Worm (Caenorhabditis elegans): ENCODE data around the gene C10F3.7.

The C10F3.7 gene

ce11 chrV:6022076-6022475 is 35.4 kb upstream of the C10F3.7 start:
- TF ChIP-seq dmd-8 (GFP tag; IDR thresholded peaks at IDR 0.05): no peak
- peak; percentile 12 for TF ChIP-seq nhr-48 (tag; optimal IDR thresholded peaks at IDR 0.05)
- TF ChIP-seq hlh-30 (tag; optimal IDR thresholded peaks at IDR 0.05; ENCODE audit: insufficient read depth): peak; percentile 30

ce11 chrV:6018944-6019450 is 32.3 kb upstream of the C10F3.7 start, which contains the start of gene picc-1:
Gene picc-1 (plus strand): TSS chrV:6018994.
- 0 out of 2 replicates have a peak, but pooled peaks have one; percentile 27 for TF ChIP-seq T26A8.4 (GFP tag; IDR thresholded peaks at IDR 0.05)
- no peak for TF ChIP-seq ztf-7 (tag; optimal IDR thresholded peaks at IDR 0.05)
- peak; percentile 72 for TF ChIP-seq mep-1 (tag; optimal IDR thresholded peaks at IDR 0.05)
- no peak for TF ChIP-seq pha-4 (GFP tag; IDR thresholded peaks at IDR 0.05)
- no peak for TF ChIP-seq pha-4 (tag; optimal IDR thresholded peaks at IDR 0.05)
- TF ChIP-seq lsy-2 (tag; optimal IDR thresholded peaks at IDR 0.05): peak in 1 of 2 experiments; percentile 11
- no peak for TF ChIP-seq zfp-2 (tag; optimal IDR thresholded peaks at IDR 0.05)
- TF ChIP-seq snpc-1.2 (GFP tag; IDR thresholded peaks at IDR 0.05): 0 out of 2 replicates have a peak, but pooled peaks have one; percentile 36
- TF ChIP-seq dve-1 (tag; optimal IDR thresholded peaks at IDR 0.05; ENCODE audit: insufficient read depth): peak; percentile 21
- TF ChIP-seq zfp-3 (GFP tag; conservative IDR thresholded peaks at IDR 0.05): no peak
- 0 out of 2 replicates have a peak, but pooled peaks have one; percentile 38 for TF ChIP-seq dmd-9 (GFP tag; IDR thresholded peaks at IDR 0.05)
- peak; percentile 38 for TF ChIP-seq mes-2 (tag; optimal IDR thresholded peaks at IDR 0.05; ENCODE audit: poor library complexity, severe bottlenecking)
- TF ChIP-seq ama-1 (optimal IDR thresholded peaks at IDR 0.05): peak; percentile 89
- peak; percentile 31; the same call in 1 of the 2 replicates for TF ChIP-seq egl-43 (GFP tag; IDR thresholded peaks at IDR 0.05)
- peak; percentile 69 for TF ChIP-seq nhr-102 (tag; optimal IDR thresholded peaks at IDR 0.05)
- peak; percentile 63 for TF ChIP-seq lin-38 (GFP tag; IDR thresholded peaks at IDR 0.05)
- peak; percentile 64 for TF ChIP-seq duxl-1 (tag; optimal IDR thresholded peaks at IDR 0.05; ENCODE audit: poor library complexity)
- no peak for TF ChIP-seq spr-1 (tag; optimal IDR thresholded peaks at IDR 0.05)
- TF ChIP-seq nhr-48 (tag; optimal IDR thresholded peaks at IDR 0.05): peak; percentile 47
- peak; percentile 69 for TF ChIP-seq Y48G9A.11 (GFP tag; IDR thresholded peaks at IDR 0.05)
- TF ChIP-seq aha-1 (tag): peak; percentile 96
- peak; percentile 24 for TF ChIP-seq T20F7.1 (GFP tag; optimal IDR thresholded peaks at IDR 0.05)

ce11 chrV:6017630-6018029 is 31.0 kb upstream of the C10F3.7 start, which contains the start of the genes rpt-2 and aps-1:
Gene rpt-2 (minus strand): TSS chrV:6017669.
Gene aps-1 (plus strand): TSS chrV:6017970.
- TF ChIP-seq nhr-25 (tag; optimal IDR thresholded peaks at IDR 0.05; ENCODE audit: borderline replicate concordance, insufficient read depth) (peak; percentile 21), ztf-7 (tag; optimal IDR thresholded peaks at IDR 0.05) (peak; percentile 35), hlh-30 (tag; optimal IDR thresholded peaks at IDR 0.05; ENCODE audit: insufficient read depth) (peak; percentile 89), F37D6.2 (tag; optimal IDR thresholded peaks at IDR 0.05) (peak; percentile 1), lin-13 (GFP tag; optimal IDR thresholded peaks at IDR 0.05) (peak; percentile 65), mes-2 (tag; optimal IDR thresholded peaks at IDR 0.05; ENCODE audit: poor library complexity, severe bottlenecking) (peak; percentile 87), daf-12 (tag; optimal IDR thresholded peaks at IDR 0.05) (no peak), nhr-6 (tag; optimal IDR thresholded peaks at IDR 0.05) (peak; percentile 45), ceh-44 (GFP tag; IDR thresholded peaks at IDR 0.05) (no peak), lin-39 (tag; optimal IDR thresholded peaks at IDR 0.05) (no peak), hmg-1.1 (GFP tag; IDR thresholded peaks at IDR 0.05) (peak; percentile 56), lsy-2 (tag; optimal IDR thresholded peaks at IDR 0.05) (peak in 1 of 2 experiments; percentile 91), Y48G9A.11 (GFP tag; IDR thresholded peaks at IDR 0.05) (peak; percentile 92), daf-16 (GFP tag; optimal IDR thresholded peaks at IDR 0.05) (no peak), daf-16 (tag; optimal IDR thresholded peaks at IDR 0.05) (peak; percentile 57), egl-27 (tag; optimal IDR thresholded peaks at IDR 0.05) (no peak), nhr-28 (tag; optimal IDR thresholded peaks at IDR 0.05) (peak; percentile 47), hif-1 (tag; optimal IDR thresholded peaks at IDR 0.05) (peak in 1 of 2 experiments; percentile 44), rbr-2 (tag; optimal IDR thresholded peaks at IDR 0.05) (peak; percentile 68), snpc-1.2 (GFP tag; IDR thresholded peaks at IDR 0.05) (no peak), lin-38 (GFP tag; IDR thresholded peaks at IDR 0.05) (peak; percentile 97), nhr-77 (tag; optimal IDR thresholded peaks at IDR 0.05) (peak; percentile 66), dve-1 (tag; optimal IDR thresholded peaks at IDR 0.05; ENCODE audit: insufficient read depth) (peak; percentile 76), pha-4 (GFP tag; IDR thresholded peaks at IDR 0.05) (no peak; the same call in 1 of the 2 replicates), pha-4 (tag; optimal IDR thresholded peaks at IDR 0.05) (peak; percentile 83), mdl-1 (tag; optimal IDR thresholded peaks at IDR 0.05) (peak in 1 of 2 experiments; percentile 67), nhr-11 (tag; optimal IDR thresholded peaks at IDR 0.05) (peak; percentile 61), unc-130 (GFP tag; optimal IDR thresholded peaks at IDR 0.05) (peak; percentile 26), duxl-1 (tag; optimal IDR thresholded peaks at IDR 0.05; ENCODE audit: poor library complexity) (peak; percentile 46), dpl-1 (GFP tag; optimal IDR thresholded peaks at IDR 0.05) (peak; percentile 79), nhr-76 (tag; optimal IDR thresholded peaks at IDR 0.05) (no peak), mxl-3 (GFP tag; optimal IDR thresholded peaks at IDR 0.05) (peak; percentile 50)

Data from whole organism, L4 larva.